Fruit fly (Drosophila melanogaster) whole organism, wandering third instar larva: Measurements from ENCODE around the gene CG5111.

ENCODE experiments used
- Abd-B ChIP-seq: fragments of >200 bp; optimal IDR thresholded peaks from 2 replicates; lab custom pipeline; 2017; ENCODE audit warnings: missing biosample characterization, missing genetic modification characterization
- CG32264 ChIP-seq: fragments of 200-800 bp; sonication (Bioruptor generic); optimal IDR thresholded peaks from 2 replicates; lab custom pipeline; 2016; ENCODE audit warnings: missing biosample characterization, missing genetic modification characterization
- CG9705 ChIP-seq: fragments of 200-800 bp; sonication (Bioruptor generic); optimal IDR thresholded peaks from 2 replicates; lab custom pipeline; 2018; ENCODE audit warnings: missing biosample characterization, mild to moderate bottlenecking, missing genetic modification characterization
- CrebA ChIP-seq: fragments of 200-800 bp; sonication (Bioruptor generic); optimal IDR thresholded peaks from 2 replicates; lab custom pipeline; 2016; ENCODE audit warnings: missing biosample characterization, mild to moderate bottlenecking, missing genetic modification characterization, borderline replicate concordance
- Dfd ChIP-seq: fragments of >200 bp; optimal IDR thresholded peaks from 2 replicates; lab custom pipeline; 2017; ENCODE audit warnings: missing biosample characterization, missing genetic modification characterization
- Dif ChIP-seq: fragments of 200-275, 200-300 bp; sonication (Bioruptor generic); optimal IDR thresholded peaks from 2 replicates; lab custom pipeline; 2018; ENCODE audit warnings: missing biosample characterization, missing genetic modification characterization; ENCODE audit not compliant: partially characterized antibody
- GATAd ChIP-seq: sonication (Bioruptor generic); optimal IDR thresholded peaks from 2 replicates; lab custom pipeline; 2016; ENCODE audit warnings: missing biosample characterization, missing genetic modification characterization
- HLH106 ChIP-seq: fragments of 200-800 bp; optimal IDR thresholded peaks from 3 replicates; lab custom pipeline; 2019; ENCODE audit warnings: missing biosample characterization, mild to moderate bottlenecking, missing genetic modification characterization, moderate library complexity
- Hnf4 ChIP-seq: fragments of 200-800 bp; sonication (Bioruptor generic); optimal IDR thresholded peaks from 2 replicates; lab custom pipeline; 2016; ENCODE audit warnings: missing biosample characterization, mild to moderate bottlenecking, missing genetic modification characterization
- Hr78 ChIP-seq: fragments of >200 bp; optimal IDR thresholded peaks from 2 replicates; lab custom pipeline; 2017; ENCODE audit warnings: missing biosample characterization, missing genetic modification characterization
- Jra ChIP-seq: sonication (Bioruptor generic); optimal IDR thresholded peaks from 2 replicates; lab custom pipeline; 2016; ENCODE audit warnings: missing biosample characterization, missing genetic modification characterization
- Mio ChIP-seq: sonication (Bioruptor generic); optimal IDR thresholded peaks from 2 replicates; lab custom pipeline; 2016; ENCODE audit warnings: missing biosample characterization, missing genetic modification characterization
- OdsH ChIP-seq: fragments of 200-800 bp; sonication (Bioruptor generic); optimal IDR thresholded peaks from 2 replicates; lab custom pipeline; 2016; ENCODE audit warnings: missing biosample characterization, mild to moderate bottlenecking, missing genetic modification characterization
- Rel ChIP-seq, 2 experiments: fragments of 200-800 bp; sonication (Bioruptor generic) in 1 of 2; optimal IDR thresholded peaks; 2 replicates in 1 of 2; 3 replicates in 1 of 2; lab custom pipeline; 2016 to 2019; ENCODE audit warnings: mild to moderate bottlenecking in 2 of 2, missing biosample characterization in 2 of 2, missing genetic modification characterization in 2 of 2, moderate library complexity in 1 of 2
- Sp1 ChIP-seq: fragments of 200-800 bp; sonication (Bioruptor generic); optimal IDR thresholded peaks from 3 replicates; lab custom pipeline; 2019; ENCODE audit warnings: missing biosample characterization, mild to moderate bottlenecking, missing genetic modification characterization, moderate library complexity
- Vsx2 ChIP-seq: fragments of 200-300, 225-300 bp; sonication (Bioruptor generic); optimal IDR thresholded peaks from 2 replicates; lab custom pipeline; 2018; ENCODE audit warnings: missing biosample characterization, missing genetic modification characterization; ENCODE audit not compliant: partially characterized antibody
- br ChIP-seq: fragments of 200-800 bp; sonication (Bioruptor generic); optimal IDR thresholded peaks from 2 replicates; lab custom pipeline; 2016; ENCODE audit warnings: missing biosample characterization, missing genetic modification characterization
- brk ChIP-seq: fragments of 200-800 bp; sonication (Bioruptor generic); optimal IDR thresholded peaks from 2 replicates; lab custom pipeline; 2016; ENCODE audit warnings: missing biosample characterization, mild to moderate bottlenecking, missing genetic modification characterization
- dl ChIP-seq, 2 experiments: fragments of 175-275, 200-275 bp in 1 of 2; fragments of 200-275 bp in 1 of 2; sonication (Bioruptor generic); optimal IDR thresholded peaks; lab custom pipeline; 2018; ENCODE audit warnings: mild to moderate bottlenecking in 2 of 2, missing biosample characterization in 2 of 2, missing genetic modification characterization in 2 of 2, moderate library complexity in 2 of 2; ENCODE audit not compliant: partially characterized antibody in 2 of 2, insufficient read depth in 1 of 2
- dsf ChIP-seq: sonication (Bioruptor generic); optimal IDR thresholded peaks from 2 replicates; lab custom pipeline; 2016; ENCODE audit warnings: missing biosample characterization, missing genetic modification characterization, borderline replicate concordance
- ey ChIP-seq: fragments of 200-800 bp; sonication (Bioruptor generic); optimal IDR thresholded peaks from 2 replicates; lab custom pipeline; 2016; ENCODE audit warnings: missing biosample characterization, missing genetic modification characterization
- foxo ChIP-seq, 2 experiments: fragments of 200-800 bp; sonication (Bioruptor generic); optimal IDR thresholded peaks; 2 replicates in 1 of 2; 3 replicates in 1 of 2; lab custom pipeline; 2016 to 2017; ENCODE audit warnings: missing biosample characterization in 2 of 2, missing genetic modification characterization in 2 of 2
- fru ChIP-seq: fragments of 200-800 bp; sonication (Bioruptor generic); optimal IDR thresholded peaks from 3 replicates; lab custom pipeline; 2016; ENCODE audit warnings: missing biosample characterization, mild to moderate bottlenecking, missing genetic modification characterization
- h ChIP-seq: fragments of 200-800 bp; sonication (Bioruptor generic); optimal IDR thresholded peaks from 3 replicates; lab custom pipeline; 2016; ENCODE audit warnings: missing biosample characterization, mild to moderate bottlenecking, missing genetic modification characterization
- lola ChIP-seq: fragments of >200 bp; optimal IDR thresholded peaks from 2 replicates; lab custom pipeline; 2017; ENCODE audit warnings: missing biosample characterization, missing genetic modification characterization
- psq ChIP-seq: fragments of 200-800 bp; sonication (Bioruptor generic); optimal IDR thresholded peaks from 3 replicates; lab custom pipeline; 2017; ENCODE audit warnings: missing biosample characterization, mild to moderate bottlenecking, missing genetic modification characterization, moderate library complexity
- rgr ChIP-seq: fragments of 200-800 bp; sonication (Bioruptor generic); optimal IDR thresholded peaks from 3 replicates; lab custom pipeline; 2016; ENCODE audit warnings: missing biosample characterization, mild to moderate bottlenecking, missing genetic modification characterization
- sage ChIP-seq: fragments of 200-800 bp; sonication (Bioruptor generic); optimal IDR thresholded peaks from 2 replicates; lab custom pipeline; 2016; ENCODE audit warnings: missing biosample characterization, mild to moderate bottlenecking, missing genetic modification characterization
- sv ChIP-seq: fragments of 200-800 bp; sonication (Bioruptor generic); optimal IDR thresholded peaks from 3 replicates; lab custom pipeline; 2016; ENCODE audit warnings: missing biosample characterization, missing genetic modification characterization
- tai ChIP-seq: sonication (Bioruptor generic); optimal IDR thresholded peaks from 2 replicates; lab custom pipeline; 2016; ENCODE audit warnings: missing biosample characterization, missing genetic modification characterization
- usp ChIP-seq: fragments of >200 bp; optimal IDR thresholded peaks from 2 replicates; lab custom pipeline; 2017; ENCODE audit warnings: missing biosample characterization, missing genetic modification characterization

CG5111 gene

dm6 chr3R:25539132-25539531 lies 33.1 kb downstream of the CG5111 start:
- TF ChIP-seq Rel (GFP tag; optimal IDR thresholded peaks at IDR 0.05; lab: Kevin White, UChicago) (no peak), Rel (tag; optimal IDR thresholded peaks at IDR 0.05; lab: Kevin White, UChicago) (no peak), CG9705 (GFP tag; lab: Kevin White, UChicago) (no peak), Hr78 (GFP tag; lab: Kevin White, UChicago) (no peak), Dif (GFP tag; lab: Kevin White, UChicago) (no peak), foxo (GFP tag; optimal IDR thresholded peaks at IDR 0.05; lab: Kevin White, UChicago) (no peak), Hnf4 (GFP tag; lab: Kevin White, UChicago) (no peak), usp (GFP tag; lab: Kevin White, UChicago) (no peak), Vsx2 (GFP tag; lab: Kevin White, UChicago) (no peak), br (GFP tag; lab: Kevin White, UChicago) (no peak), sage (GFP tag; lab: Kevin White, UChicago) (no peak), CrebA (no peak), dsf (GFP tag; lab: Kevin White, UChicago) (no peak), Mio (no peak), fru (GFP tag; lab: Kevin White, UChicago) (no peak), lola (no peak), sv (GFP tag; lab: Kevin White, UChicago) (no peak), GATAd (GFP tag; lab: Kevin White, UChicago) (no peak)

DNA sequence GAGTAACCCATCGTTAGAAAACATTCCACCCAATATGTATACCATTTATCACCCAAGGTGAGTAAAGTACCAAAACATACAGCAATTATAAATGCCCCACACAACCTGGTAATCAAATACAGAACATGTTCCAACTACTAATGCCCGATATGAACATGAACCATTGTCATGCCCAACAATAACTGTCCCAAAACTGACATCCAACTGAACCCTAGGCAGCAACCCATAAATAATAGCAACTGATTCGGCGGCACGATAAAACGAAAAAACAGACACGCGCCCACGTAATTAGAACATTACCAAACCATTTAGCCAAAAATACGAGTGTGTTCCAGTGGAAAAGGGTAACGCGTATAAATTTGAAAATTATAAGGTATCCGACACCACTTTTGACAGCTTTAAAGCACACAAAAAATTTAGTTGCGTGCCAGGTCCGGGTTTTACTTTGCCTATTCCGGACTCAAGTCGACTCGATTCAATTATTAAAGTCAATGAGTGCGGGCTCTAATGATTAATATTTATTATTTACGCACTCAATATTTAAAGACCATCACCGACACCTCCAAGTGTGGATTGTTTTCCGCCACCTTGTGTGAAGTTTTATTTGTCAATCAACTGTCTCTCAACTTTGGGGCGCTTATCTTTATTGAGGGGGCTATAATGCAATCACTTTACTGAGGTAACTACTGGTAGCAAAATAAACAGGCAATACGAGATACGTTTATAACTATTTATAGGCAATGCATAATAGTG lies 37.7 kb downstream of the CG5111 start:
- no peak for TF ChIP-seq tai
- no peak for TF ChIP-seq Jra (GFP tag; lab: Kevin White, UChicago)
- no peak for TF ChIP-seq Mio

- TF ChIP-seq foxo (GFP tag; optimal IDR thresholded peaks at IDR 0.05; lab: Kevin White, UChicago): no peak
- TF ChIP-seq Dfd (GFP tag; lab: Kevin White, UChicago): no peak
- TF ChIP-seq Sp1 (GFP tag; lab: Kevin White, UChicago): no peak
Observed at dm6 chr3R:25549740-25550139, 43.7 kb downstream of the CG5111 start.

dm6 chr3R:25550428-25550827 lies 44.4 kb downstream of the CG5111 start:
- TF ChIP-seq Rel (GFP tag; optimal IDR thresholded peaks at IDR 0.05; lab: Kevin White, UChicago) (no peak), Rel (tag; optimal IDR thresholded peaks at IDR 0.05; lab: Kevin White, UChicago) (no peak), foxo (GFP tag; optimal IDR thresholded peaks at IDR 0.05; lab: Kevin White, UChicago) (no peak), GATAd (GFP tag; lab: Kevin White, UChicago) (no peak)

DNA sequence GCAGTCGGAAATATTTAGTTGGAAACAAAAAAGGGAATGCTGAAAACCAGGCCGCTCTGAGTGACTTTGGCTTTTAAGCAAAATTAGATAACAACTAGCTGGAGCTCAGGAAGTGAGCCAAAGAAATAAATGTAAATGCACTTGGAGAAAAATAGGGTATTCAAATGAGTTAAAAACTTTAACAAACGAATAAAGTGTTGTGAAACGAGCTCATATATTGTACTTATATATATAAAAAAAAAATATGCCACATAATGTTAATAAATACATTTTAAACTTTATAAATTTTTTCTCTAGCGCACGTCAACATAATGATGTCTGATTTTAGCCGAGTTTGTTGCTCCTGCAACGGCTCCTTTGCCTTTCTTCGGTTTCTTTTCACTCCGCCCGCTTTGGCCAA lies 46.1 kb downstream of the CG5111 start:
- no peak for TF ChIP-seq HLH106
- TF ChIP-seq GATAd (GFP tag; lab: Kevin White, UChicago): no peak
- TF ChIP-seq sv (GFP tag; lab: Kevin White, UChicago): no peak
- TF ChIP-seq Mio: no peak
- no peak for TF ChIP-seq foxo (GFP tag; optimal IDR thresholded peaks at IDR 0.05; lab: Kevin White, UChicago)
- no peak for TF ChIP-seq Dfd (GFP tag; lab: Kevin White, UChicago)
- peak; percentile 17 for TF ChIP-seq rgr (GFP tag; lab: Kevin White, UChicago)
- TF ChIP-seq dl (GFP tag; optimal IDR thresholded peaks at IDR 0.05; lab: Kevin White, UChicago; ENCODE audit: insufficient read depth in 1 of 2, partially characterized antibody in 2 of 2): no peak
- TF ChIP-seq sage (GFP tag; lab: Kevin White, UChicago): no peak
- no peak for TF ChIP-seq br (GFP tag; lab: Kevin White, UChicago)
- TF ChIP-seq OdsH (GFP tag; lab: Kevin White, UChicago): peak; percentile 29
- TF ChIP-seq Hnf4 (GFP tag; lab: Kevin White, UChicago): peak; percentile 1
- TF ChIP-seq Abd-B (GFP tag; lab: Kevin White, UChicago): no peak
- peak; percentile 28 for TF ChIP-seq psq
- no peak for TF ChIP-seq ey (GFP tag; lab: Kevin White, UChicago)
- TF ChIP-seq Dif (GFP tag; lab: Kevin White, UChicago): no peak
- no peak for TF ChIP-seq usp (GFP tag; lab: Kevin White, UChicago)
- TF ChIP-seq h (GFP tag; lab: Kevin White, UChicago): peak; percentile 38
- no peak for TF ChIP-seq dsf (GFP tag; lab: Kevin White, UChicago)
- TF ChIP-seq Hr78 (GFP tag; lab: Kevin White, UChicago): no peak
- no peak for TF ChIP-seq Sp1 (GFP tag; lab: Kevin White, UChicago)
- TF ChIP-seq brk: no peak
- no peak for TF ChIP-seq CG32264 (GFP tag; lab: Kevin White, UChicago)
